Fruit fly (Drosophila melanogaster) whole organism, embryonic: ENCODE measurements around the gene CG11723.

Source experiments
- ATbp ChIP-seq: fragments of 200-800 bp; sonication (Bioruptor generic); optimal IDR thresholded peaks from 2 replicates; lab custom pipeline; 2017; ENCODE audit warnings: missing biosample characterization, mild to moderate bottlenecking, missing genetic modification characterization, missing genetic modification reagents
- Antp ChIP-seq: fragments of 200-800 bp; sonication (Bioruptor generic); optimal IDR thresholded peaks from 3 replicates; lab custom pipeline; 2016; ENCODE audit warnings: missing biosample characterization, missing genetic modification characterization
- Asciz ChIP-seq: fragments of 200-800 bp; sonication (Bioruptor generic); optimal IDR thresholded peaks from 2 replicates; lab custom pipeline; 2017; ENCODE audit warnings: missing biosample characterization, mild to moderate bottlenecking, missing genetic modification characterization, missing genetic modification reagents
- B-H1 ChIP-seq: fragments of 200-800 bp; sonication (Bioruptor generic); IDR thresholded peaks from 3 replicates; pipeline ENCODE4 v1.3.6; 2022; ENCODE audit warnings: missing biosample characterization, missing genetic modification characterization
- CG12744 ChIP-seq: fragments of 200-800 bp; sonication (Bioruptor generic); optimal IDR thresholded peaks from 2 replicates; lab custom pipeline; 2016; ENCODE audit warnings: missing biosample characterization, missing genetic modification characterization
- CG14014 ChIP-seq: fragments of 200-800 bp; sonication (Bioruptor generic); IDR thresholded peaks from 2 replicates; pipeline ENCODE4 v1.3.6; 2022; ENCODE audit warnings: missing biosample characterization, missing genetic modification characterization
- CG14965 ChIP-seq: fragments of 200-800 bp; sonication (Bioruptor generic); optimal IDR thresholded peaks from 2 replicates; lab custom pipeline; 2016; ENCODE audit warnings: missing biosample characterization, missing genetic modification characterization, borderline replicate concordance
- CG17328 ChIP-seq: fragments of 200-800 bp; sonication (Bioruptor generic); IDR thresholded peaks from 2 replicates; pipeline ENCODE4 v1.3.6; 2022; ENCODE audit warnings: missing biosample characterization, missing genetic modification characterization
- CG2129 ChIP-seq: fragments of 200-800 bp; sonication (Bioruptor generic); IDR thresholded peaks from 2 replicates; pipeline ENCODE4 v1.3.6; 2022; ENCODE audit warnings: missing biosample characterization, missing genetic modification characterization; ENCODE audit not compliant: partially characterized antibody
- CG3065 ChIP-seq: fragments of 200-800 bp; sonication (Bioruptor generic); optimal IDR thresholded peaks from 2 replicates; lab custom pipeline; 2016; ENCODE audit warnings: missing biosample characterization, missing genetic modification characterization
- CG31388 ChIP-seq: fragments of 200-800 bp; sonication (Bioruptor generic); optimal IDR thresholded peaks from 2 replicates; lab custom pipeline; 2016; ENCODE audit warnings: missing biosample characterization, missing genetic modification characterization
- CG32767 ChIP-seq: fragments of 200-800 bp; sonication (Bioruptor generic); IDR thresholded peaks from 2 replicates; pipeline ENCODE4 v1.3.6; 2022; ENCODE audit warnings: missing biosample characterization, missing genetic modification characterization
- CG33213 ChIP-seq: fragments of 200-800 bp; sonication (Bioruptor generic); optimal IDR thresholded peaks from 3 replicates; lab custom pipeline; 2016; ENCODE audit warnings: missing biosample characterization, missing genetic modification characterization
- CG34376 ChIP-seq: fragments of 200-800 bp; sonication (Bioruptor generic); optimal IDR thresholded peaks from 2 replicates; lab custom pipeline; 2018; ENCODE audit warnings: missing biosample characterization, mild to moderate bottlenecking, missing genetic modification characterization
- CG3726 ChIP-seq: fragments of 200-800 bp; sonication (Bioruptor generic); IDR thresholded peaks from 3 replicates; pipeline ENCODE4, ENCODE4 v1.3.6; 2022; ENCODE audit warnings: missing biosample characterization, missing genetic modification characterization
- CG4820 ChIP-seq: fragments of 200-800 bp; sonication (Bioruptor generic); optimal IDR thresholded peaks from 3 replicates; lab custom pipeline; 2016; ENCODE audit warnings: missing biosample characterization, missing genetic modification characterization
- CG6791 ChIP-seq: fragments of 200-800 bp; sonication (Bioruptor generic); IDR thresholded peaks from 3 replicates; pipeline ENCODE4 v1.3.6; 2022; ENCODE audit warnings: missing biosample characterization, missing genetic modification characterization; ENCODE audit not compliant: partially characterized antibody
- CG7556 ChIP-seq: fragments of 200-800 bp; sonication (Bioruptor generic); optimal IDR thresholded peaks from 2 replicates; lab custom pipeline; 2017; ENCODE audit warnings: missing biosample characterization, mild to moderate bottlenecking, missing genetic modification characterization
- CG7928 ChIP-seq: fragments of 200-800 bp; sonication (Bioruptor generic); optimal IDR thresholded peaks from 2 replicates; lab custom pipeline; 2017; ENCODE audit warnings: missing biosample characterization, mild to moderate bottlenecking, missing genetic modification characterization
- CG8478 ChIP-seq: fragments of >200 bp; optimal IDR thresholded peaks from 2 replicates; lab custom pipeline; 2018
- CG9437 ChIP-seq: fragments of 200-800 bp; sonication (Bioruptor generic); optimal IDR thresholded peaks from 2 replicates; lab custom pipeline; 2018; ENCODE audit warnings: missing biosample characterization, mild to moderate bottlenecking, missing genetic modification characterization
- CG9727 ChIP-seq: fragments of 200-800 bp; sonication (Bioruptor generic); optimal IDR thresholded peaks from 3 replicates; lab custom pipeline; 2017; ENCODE audit warnings: missing biosample characterization, mild to moderate bottlenecking, missing genetic modification characterization
- D ChIP-seq, 2 experiments: fragments of 200-800 bp in 1 of 2; fragments of >200 bp in 1 of 2; sonication (Bioruptor generic) in 1 of 2; optimal IDR thresholded peaks; 2 replicates in 1 of 2; 3 replicates in 1 of 2; lab custom pipeline; 2017; ENCODE audit warnings: mild to moderate bottlenecking in 1 of 2, missing biosample characterization in 1 of 2, missing genetic modification characterization in 1 of 2, missing genetic modification reagents in 1 of 2
- Dfd ChIP-seq, 2 experiments: fragments of >200 bp; optimal IDR thresholded peaks; 2 replicates each; lab custom pipeline; 2017; ENCODE audit warnings: missing biosample characterization in 2 of 2, missing genetic modification characterization in 2 of 2
- Drgx ChIP-seq: fragments of 200-800 bp; sonication (Bioruptor generic); IDR thresholded peaks from 2 replicates; pipeline ENCODE4 v1.3.6; 2022; ENCODE audit warnings: missing biosample characterization, missing genetic modification characterization
- Fer3 ChIP-seq: fragments of 200-800 bp; sonication (Bioruptor generic); optimal IDR thresholded peaks from 2 replicates; lab custom pipeline; 2018; ENCODE audit warnings: missing biosample characterization, mild to moderate bottlenecking, missing genetic modification characterization, moderate library complexity
- HmgZ ChIP-seq: fragments of 200-800 bp; sonication (Bioruptor generic); optimal IDR thresholded peaks from 2 replicates; lab custom pipeline; 2018; ENCODE audit warnings: missing biosample characterization, mild to moderate bottlenecking, missing genetic modification characterization
- Mes4 ChIP-seq: fragments of 200-800 bp; sonication (Bioruptor generic); optimal IDR thresholded peaks from 2 replicates; lab custom pipeline; 2016; ENCODE audit warnings: missing biosample characterization, missing genetic modification characterization
- Mrtf ChIP-seq: fragments of 200-800 bp; sonication (Bioruptor generic); IDR thresholded peaks from 3 replicates; pipeline ENCODE4 v1.3.6; 2022; ENCODE audit warnings: missing biosample characterization, missing genetic modification characterization
- NK7.1 ChIP-seq: fragments of 200-800 bp; sonication (Bioruptor generic); optimal IDR thresholded peaks from 3 replicates; lab custom pipeline; 2016; ENCODE audit warnings: missing biosample characterization, missing genetic modification characterization
- Ptx1 ChIP-seq: fragments of 200-800 bp; sonication (Bioruptor generic); IDR thresholded peaks from 2 replicates; pipeline ENCODE4 v1.3.6; 2022; ENCODE audit warnings: missing biosample characterization, missing genetic modification characterization
- Sry-β ChIP-seq: fragments of 200-800 bp; sonication (Bioruptor generic); optimal IDR thresholded peaks from 2 replicates; lab custom pipeline; 2018; ENCODE audit warnings: missing biosample characterization, mild to moderate bottlenecking, missing genetic modification characterization, moderate library complexity
- Trl ChIP-seq, 3 experiments: fragments of >200 bp in 2 of 3; fragments of 200-800 bp in 1 of 3; sonication (Bioruptor generic) in 1 of 3; optimal IDR thresholded peaks; 2 replicates in 1 of 3; 3 replicates in 2 of 3; lab custom pipeline; 2016 to 2017; ENCODE audit warnings: missing biosample characterization in 1 of 3, missing genetic modification characterization in 1 of 3
- aop ChIP-seq: fragments of 200-800 bp; sonication (Bioruptor generic); IDR thresholded peaks from 2 replicates; pipeline ENCODE4 v1.3.6; 2022; ENCODE audit warnings: missing biosample characterization, missing genetic modification characterization
- bbx ChIP-seq: fragments of 200-800 bp; sonication (Bioruptor generic); IDR thresholded peaks from 2 replicates; pipeline ENCODE4 v1.3.6; 2022; ENCODE audit warnings: missing biosample characterization, missing genetic modification characterization; ENCODE audit not compliant: partially characterized antibody
- bcd ChIP-seq: fragments of 200-800 bp; sonication (Bioruptor generic); optimal IDR thresholded peaks from 2 replicates; lab custom pipeline; 2017; ENCODE audit warnings: missing biosample characterization, mild to moderate bottlenecking, missing genetic modification characterization
- chinmo ChIP-seq: fragments of 200-800 bp; sonication (Bioruptor generic); IDR thresholded peaks from 4 replicates; pipeline ENCODE4 v1.3.6; 2022; ENCODE audit warnings: missing biosample characterization, missing genetic modification characterization; ENCODE audit not compliant: partially characterized antibody
- ci ChIP-seq: fragments of 200-800 bp; sonication (Bioruptor generic); IDR thresholded peaks from 3 replicates; pipeline ENCODE4 v1.3.6; 2022; ENCODE audit warnings: missing biosample characterization, missing genetic modification characterization
- da ChIP-seq: fragments of 200-800 bp; sonication (Bioruptor generic); optimal IDR thresholded peaks from 2 replicates; lab custom pipeline; 2016; ENCODE audit warnings: missing biosample characterization, missing genetic modification characterization
- dysf ChIP-seq: fragments of 200-800 bp; sonication (Bioruptor generic); IDR thresholded peaks from 3 replicates; pipeline ENCODE4 v1.3.6; 2022; ENCODE audit warnings: missing biosample characterization, missing genetic modification characterization
- fd102C ChIP-seq: fragments of 200-800 bp; sonication (Bioruptor generic); optimal IDR thresholded peaks from 2 replicates; lab custom pipeline; 2018; ENCODE audit warnings: missing biosample characterization, mild to moderate bottlenecking, missing genetic modification characterization, moderate library complexity
- fd96Cb ChIP-seq: fragments of 200-800 bp; sonication (Bioruptor generic); optimal IDR thresholded peaks from 2 replicates; lab custom pipeline; 2018; ENCODE audit warnings: missing biosample characterization, mild to moderate bottlenecking, missing genetic modification characterization, moderate library complexity
- hbn ChIP-seq: fragments of 200-800 bp; sonication (Bioruptor generic); IDR thresholded peaks from 2 replicates; pipeline ENCODE4 v1.3.6; 2022; ENCODE audit warnings: missing biosample characterization, missing genetic modification characterization; ENCODE audit not compliant: partially characterized antibody
- jing ChIP-seq: fragments of 200-800 bp; sonication (Bioruptor generic); optimal IDR thresholded peaks from 2 replicates; lab custom pipeline; 2018; ENCODE audit warnings: missing biosample characterization, mild to moderate bottlenecking, missing genetic modification characterization
- ken ChIP-seq: fragments of 200-800 bp; sonication (Bioruptor generic); IDR thresholded peaks from 3 replicates; pipeline ENCODE4 v1.3.6; 2022; ENCODE audit warnings: missing biosample characterization, missing genetic modification characterization
- lmd ChIP-seq: fragments of 200-800 bp; sonication (Bioruptor generic); IDR thresholded peaks from 2 replicates; pipeline ENCODE4 v1.3.6; 2022; ENCODE audit warnings: missing biosample characterization, missing genetic modification characterization
- trh ChIP-seq: fragments of 200-800 bp; sonication (Bioruptor generic); optimal IDR thresholded peaks from 2 replicates; lab custom pipeline; 2016; ENCODE audit warnings: missing biosample characterization, missing genetic modification characterization
- wdn ChIP-seq: fragments of 200-800 bp; sonication (Bioruptor generic); IDR thresholded peaks from 2 replicates; pipeline ENCODE4 v1.3.6; 2022; ENCODE audit warnings: missing biosample characterization, missing genetic modification characterization
- wor ChIP-seq: fragments of 200-800 bp; sonication (Bioruptor generic); IDR thresholded peaks from 2 replicates; pipeline ENCODE4 v1.3.6; 2022; ENCODE audit warnings: missing biosample characterization, missing genetic modification characterization

Gene CG11723

DNA sequence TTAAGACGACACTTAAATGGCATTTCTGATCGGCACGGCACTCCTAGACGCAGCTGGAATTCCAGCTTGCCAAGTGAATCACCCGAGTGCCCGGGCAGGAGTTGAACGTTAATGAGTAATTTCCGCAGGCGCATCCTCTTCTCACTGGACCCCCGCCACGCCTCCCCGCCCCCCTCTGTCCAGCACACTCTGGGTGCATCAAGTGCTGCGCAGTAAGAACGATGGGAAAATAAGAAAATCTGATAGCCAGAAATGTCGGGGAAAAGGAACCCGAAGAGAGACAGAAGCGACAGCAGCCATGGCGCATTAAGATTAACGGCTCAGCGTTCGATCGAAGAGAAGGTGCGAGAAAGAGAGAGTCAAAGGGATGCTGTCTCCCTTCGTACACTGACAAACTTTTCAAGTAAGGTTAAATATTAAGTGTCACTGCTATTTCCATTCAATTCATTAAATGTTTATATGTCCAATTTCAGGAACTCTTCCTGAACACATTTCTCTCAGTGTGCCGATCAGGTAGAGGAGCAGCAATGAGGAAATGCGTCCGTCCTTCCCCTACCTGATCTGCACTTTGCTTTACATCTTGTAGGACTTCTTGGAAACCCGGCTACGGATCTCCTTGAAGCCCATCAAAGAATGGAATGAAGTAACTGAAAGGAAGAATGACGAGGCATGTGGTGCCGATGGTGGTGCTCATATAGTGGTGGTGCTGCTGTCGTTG is 17.6 kb upstream of the CG11723 start (continued):
- peak; percentile 89 for TF ChIP-seq aop (GFP tag; lab: Robert Waterston, UW)
- 0 out of 3 replicates have a peak, but pooled peaks have one; percentile 26 for TF ChIP-seq dysf
- TF ChIP-seq ken (GFP tag; lab: Robert Waterston, UW), result peak; percentile 68; the same call in 2 of the 3 replicates
- TF ChIP-seq Antp (GFP tag; lab: Kevin White, UChicago), result peak; percentile 76
- TF ChIP-seq Mes4, result peak; percentile 56
- no peak for TF ChIP-seq Dfd (GFP tag; optimal IDR thresholded peaks at IDR 0.05; lab: Kevin White, UChicago)
- TF ChIP-seq wdn, result no peak
- peak; percentile 89 for TF ChIP-seq CG9727 (GFP tag; lab: Kevin White, UChicago)
- TF ChIP-seq wor (GFP tag; lab: Robert Waterston, UW), result no peak
- no peak for TF ChIP-seq B-H1 (GFP tag; lab: Robert Waterston, UW)
- TF ChIP-seq CG9437 (GFP tag; lab: Kevin White, UChicago), result peak; percentile 9
- no peak for TF ChIP-seq chinmo (GFP tag; lab: Robert Waterston, UW)
- peak; percentile 75 for TF ChIP-seq Drgx (GFP tag; lab: Robert Waterston, UW)
- TF ChIP-seq trh, result peak; percentile 28
- peak; percentile 72 for TF ChIP-seq CG4820 (GFP tag; lab: Kevin White, UChicago)
- TF ChIP-seq CG7928 (GFP tag; lab: Kevin White, UChicago), result no peak
- no peak for TF ChIP-seq da
- TF ChIP-seq CG34376, result no peak
- no peak for TF ChIP-seq CG8478 (lab: Kevin White, UChicago)
- TF ChIP-seq CG12744, result peak; percentile 55
- no peak for TF ChIP-seq bbx
- peak; percentile 53 for TF ChIP-seq Sry-β (GFP tag; lab: Kevin White, UChicago)
- no peak for TF ChIP-seq CG2129
- peak; percentile 94 for TF ChIP-seq fd102C (GFP tag; lab: Kevin White, UChicago)
- peak; percentile 55 for TF ChIP-seq fd96Cb (tag; lab: Kevin White, UChicago)
- TF ChIP-seq Mrtf (GFP tag; lab: Robert Waterston, UW), result no peak
- TF ChIP-seq lmd (GFP tag; lab: Robert Waterston, UW), result peak; percentile 26; the same call in 1 of the 2 replicates
- TF ChIP-seq D (optimal IDR thresholded peaks at IDR 0.05; lab: Kevin White, UChicago), result peak; percentile 94
- peak; percentile 76 for TF ChIP-seq D (GFP tag; optimal IDR thresholded peaks at IDR 0.05; lab: Kevin White, UChicago)
- TF ChIP-seq bcd (GFP tag; lab: Kevin White, UChicago), result peak; percentile 44
- no peak for TF ChIP-seq NK7.1 (GFP tag; lab: Kevin White, UChicago)
- TF ChIP-seq hbn, result no peak
- no peak for TF ChIP-seq HmgZ (tag; lab: Kevin White, UChicago)
- TF ChIP-seq CG3726 (GFP tag; lab: Robert Waterston, UW), result no peak
- peak; percentile 78 for TF ChIP-seq CG17328 (GFP tag; lab: Robert Waterston, UW)
- peak; percentile 39 for TF ChIP-seq Asciz (GFP tag; lab: Kevin White, UChicago)
- TF ChIP-seq CG14965, result no peak
- TF ChIP-seq Trl (optimal IDR thresholded peaks at IDR 0.05; lab: Kevin White, UChicago), result peak in 1 of 2 experiments; percentile 20
- TF ChIP-seq Trl (GFP tag; optimal IDR thresholded peaks at IDR 0.05; lab: Kevin White, UChicago), result peak; percentile 82
- peak; percentile 42 for TF ChIP-seq CG33213 (GFP tag; lab: Kevin White, UChicago)
- peak; percentile 56 for TF ChIP-seq CG7556
- peak; percentile 31 for TF ChIP-seq jing (GFP tag; lab: Kevin White, UChicago)
- TF ChIP-seq ci (GFP tag; lab: Robert Waterston, UW), result 0 out of 3 replicates have a peak, but pooled peaks have one; percentile 13
- TF ChIP-seq CG14014 (GFP tag; lab: Robert Waterston, UW), result 0 out of 2 replicates have a peak, but pooled peaks have one; percentile 9
- TF ChIP-seq CG3065 (GFP tag; lab: Kevin White, UChicago), result peak; percentile 79
- TF ChIP-seq Fer3, result no peak
- no peak for TF ChIP-seq CG32767 (GFP tag; lab: Robert Waterston, UW)
- TF ChIP-seq CG6791, result no peak
- 0 out of 2 replicates have a peak, but pooled peaks have one; percentile 25 for TF ChIP-seq Ptx1 (GFP tag; lab: Robert Waterston, UW)
- peak; percentile 18 for TF ChIP-seq ATbp (GFP tag; lab: Kevin White, UChicago)
- TF ChIP-seq CG31388 (GFP tag; lab: Kevin White, UChicago), result no peak
